Worm (Caenorhabditis elegans) whole organism, mixed stage, embryonic: ENCODE data around the gene haao-1.

Source experiments
- M03D4.4 ChIP-seq: sonication (generic microtip); optimal IDR thresholded peaks from 2 replicates; lab custom pipeline; 2017; ENCODE audit warnings: mild to moderate bottlenecking, missing genetic modification characterization, missing compliant biosample characterization
- blmp-1 ChIP-seq: fragments of 150-350 bp; optimal IDR thresholded peaks from 2 replicates; lab custom pipeline; 2014; ENCODE audit warnings: missing biosample characterization, missing genetic modification characterization
- ceh-43 ChIP-seq: fragments of 200-800 bp; sonication (Bioruptor generic); optimal IDR thresholded peaks from 2 replicates; lab custom pipeline; 2018; ENCODE audit warnings: mild to moderate bottlenecking, missing genetic modification characterization, moderate library complexity, missing compliant biosample characterization
- ces-1 ChIP-seq: fragments of 150-350 bp; optimal IDR thresholded peaks from 2 replicates; lab custom pipeline; 2014; ENCODE audit warnings: missing biosample characterization, missing genetic modification reagents, missing genetic modification characterization
- hlh-1 ChIP-seq: fragments of 150-350 bp; optimal IDR thresholded peaks from 2 replicates; lab custom pipeline; 2014; ENCODE audit warnings: missing biosample characterization, missing genetic modification reagents, missing genetic modification characterization
- lin-13 ChIP-seq: fragments of 150-350 bp; optimal IDR thresholded peaks from 2 replicates; lab custom pipeline; 2014; ENCODE audit warnings: missing biosample characterization, missing genetic modification characterization
- lsy-2 ChIP-seq: fragments of 150-350 bp; optimal IDR thresholded peaks from 2 replicates; lab custom pipeline; 2014; ENCODE audit warnings: missing biosample characterization, missing genetic modification characterization
- mab-5 ChIP-seq: fragments of 150-350 bp; optimal IDR thresholded peaks from 2 replicates; lab custom pipeline; 2014; ENCODE audit warnings: missing biosample characterization, missing genetic modification characterization
- nhr-237 ChIP-seq: fragments of 150-350 bp; optimal IDR thresholded peaks from 2 replicates; lab custom pipeline; 2014; ENCODE audit warnings: missing biosample characterization, missing genetic modification characterization
- nhr-28 ChIP-seq: fragments of 150-350 bp; optimal IDR thresholded peaks from 2 replicates; lab custom pipeline; 2014; ENCODE audit warnings: missing biosample characterization, missing genetic modification characterization
- nhr-76 ChIP-seq: sonication (generic microtip); optimal IDR thresholded peaks from 2 replicates; lab custom pipeline; 2017; ENCODE audit warnings: missing biosample characterization, missing genetic modification characterization
- snpc-4 ChIP-seq: fragments of 150-350 bp; optimal IDR thresholded peaks from 2 replicates; lab custom pipeline; 2014; ENCODE audit warnings: missing biosample characterization, missing genetic modification characterization
- zip-8 ChIP-seq: fragments of 150-350 bp; optimal IDR thresholded peaks from 2 replicates; lab custom pipeline; 2014; ENCODE audit warnings: missing biosample characterization, missing genetic modification characterization
- ztf-11 ChIP-seq: fragments of 150-350 bp; optimal IDR thresholded peaks from 2 replicates; lab custom pipeline; 2014; ENCODE audit warnings: missing biosample characterization, missing genetic modification characterization

DNA sequence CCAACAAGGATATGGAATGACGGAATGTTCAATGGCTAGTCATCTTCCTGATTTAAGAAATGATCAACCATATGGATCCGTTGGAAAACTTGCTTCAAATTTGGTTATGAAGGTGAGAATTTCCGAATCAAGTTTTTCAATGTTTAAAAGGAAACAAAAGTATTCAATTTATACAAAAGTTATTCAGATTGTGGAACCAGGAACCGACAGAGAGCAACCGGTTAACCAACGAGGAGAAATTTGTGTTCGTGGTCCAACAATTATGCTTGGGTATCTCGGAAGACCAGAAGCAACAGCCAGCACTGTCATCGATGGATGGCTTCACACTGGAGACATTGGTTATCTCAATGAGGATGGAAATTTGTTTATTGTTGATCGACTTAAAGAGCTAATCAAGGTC, 4.9 kb downstream of the haao-1 start:
- TF ChIP-seq nhr-28 (tag; lab: Kevin White, UChicago) (no peak), nhr-237 (tag; lab: Kevin White, UChicago) (no peak), hlh-1 (tag; lab: Kevin White, UChicago) (no peak), M03D4.4 (tag; lab: Kevin White, UChicago) (no peak), blmp-1 (no peak), ces-1 (GFP tag; lab: Kevin White, UChicago) (no peak), lin-13 (tag; lab: Kevin White, UChicago) (no peak), snpc-4 (tag; lab: Kevin White, UChicago) (no peak), mab-5 (tag; lab: Kevin White, UChicago) (no peak), ceh-43 (GFP tag; lab: Kevin White, UChicago) (no peak), nhr-76 (tag; lab: Kevin White, UChicago) (no peak), ztf-11 (no peak), lsy-2 (tag; lab: Kevin White, UChicago) (no peak), zip-8 (tag; lab: Kevin White, UChicago) (no peak)
